Fruit fly (Drosophila melanogaster) whole organism, embryonic: ENCODE data around the gene ato.
A peak's percentile ranks its signal among the peaks of the same experiment; 100 is the strongest.

ENCODE experiments used
- Bteb2 ChIP-seq: fragments of 200-800 bp; sonication (Bioruptor generic); optimal IDR thresholded peaks from 2 replicates; lab custom pipeline; 2016; ENCODE audit warnings: missing biosample characterization, missing genetic modification characterization
- CG10959 ChIP-seq: fragments of 200-800 bp; sonication (Bioruptor generic); IDR thresholded peaks from 2 replicates; pipeline ENCODE4 v1.3.6; 2022; ENCODE audit warnings: missing biosample characterization, missing genetic modification characterization
- CG11085 ChIP-seq: fragments of 200-800 bp; sonication (Bioruptor generic); IDR thresholded peaks from 2 replicates; pipeline ENCODE4 v1.3.6; 2022; ENCODE audit warnings: missing biosample characterization, missing genetic modification characterization
- CG12071 ChIP-seq: fragments of 200-800 bp; sonication (Bioruptor generic); optimal IDR thresholded peaks from 3 replicates; lab custom pipeline; 2018; ENCODE audit warnings: missing biosample characterization, mild to moderate bottlenecking, missing genetic modification characterization
- CG1233 ChIP-seq: fragments of 200-800 bp; sonication (Bioruptor generic); optimal IDR thresholded peaks from 4 replicates; lab custom pipeline; 2018; ENCODE audit warnings: missing biosample characterization, mild to moderate bottlenecking, missing genetic modification characterization
- CG14441 ChIP-seq: fragments of 200-800 bp; sonication (Bioruptor generic); IDR thresholded peaks from 2 replicates; pipeline ENCODE4 v1.3.6; 2022; ENCODE audit warnings: missing biosample characterization, missing genetic modification characterization
- CG14710 ChIP-seq: fragments of 200-800 bp; sonication (Bioruptor generic); optimal IDR thresholded peaks from 3 replicates; lab custom pipeline; 2019; ENCODE audit warnings: missing biosample characterization, mild to moderate bottlenecking, missing genetic modification characterization, moderate library complexity
- CG32532 ChIP-seq: fragments of 200-800 bp; sonication (Bioruptor generic); IDR thresholded peaks from 2 replicates; pipeline ENCODE4 v1.3.6; 2022; ENCODE audit warnings: missing biosample characterization, missing genetic modification characterization
- CG32767 ChIP-seq: fragments of 200-800 bp; sonication (Bioruptor generic); IDR thresholded peaks from 2 replicates; pipeline ENCODE4 v1.3.6; 2022; ENCODE audit warnings: missing biosample characterization, missing genetic modification characterization
- CG6813 ChIP-seq: fragments of 200-800 bp; sonication (Bioruptor generic); optimal IDR thresholded peaks from 2 replicates; lab custom pipeline; 2017; ENCODE audit warnings: missing biosample characterization, missing genetic modification characterization, mild to moderate bottlenecking, moderate library complexity, missing genetic modification reagents
- CG7271 ChIP-seq: fragments of 200-800 bp; sonication (Bioruptor generic); optimal IDR thresholded peaks from 2 replicates; lab custom pipeline; 2018; ENCODE audit warnings: missing biosample characterization, mild to moderate bottlenecking, missing genetic modification characterization, moderate library complexity
- CG7357 ChIP-seq: fragments of 200-800 bp; sonication (Bioruptor generic); IDR thresholded peaks from 3 replicates; pipeline ENCODE4 v1.3.6; 2022; ENCODE audit warnings: missing biosample characterization, missing genetic modification characterization
- CG7372 ChIP-seq: fragments of 200-800 bp; sonication (Bioruptor generic); IDR thresholded peaks from 2 replicates; pipeline ENCODE4 v1.3.6; 2022; ENCODE audit warnings: missing biosample characterization, missing genetic modification characterization
- CG8388 ChIP-seq: fragments of 200-800 bp; sonication (Bioruptor generic); optimal IDR thresholded peaks from 2 replicates; lab custom pipeline; 2019; ENCODE audit warnings: missing biosample characterization, mild to moderate bottlenecking, missing genetic modification characterization, moderate library complexity
- CG8924 ChIP-seq: fragments of 200-800 bp; optimal IDR thresholded peaks from 3 replicates; lab custom pipeline; 2019; ENCODE audit warnings: missing biosample characterization, mild to moderate bottlenecking, missing genetic modification characterization, moderate library complexity
- Dfd ChIP-seq, 2 experiments: fragments of >200 bp; optimal IDR thresholded peaks; 2 replicates each; lab custom pipeline; 2017; ENCODE audit warnings: missing biosample characterization in 2 of 2, missing genetic modification characterization in 2 of 2
- Drgx ChIP-seq: fragments of 200-800 bp; sonication (Bioruptor generic); IDR thresholded peaks from 2 replicates; pipeline ENCODE4 v1.3.6; 2022; ENCODE audit warnings: missing biosample characterization, missing genetic modification characterization
- HHEX ChIP-seq: fragments of 200-800 bp; sonication (Bioruptor generic); optimal IDR thresholded peaks from 3 replicates; lab custom pipeline; 2017; ENCODE audit warnings: missing biosample characterization, mild to moderate bottlenecking, missing genetic modification characterization, missing genetic modification reagents
- HLHmδ ChIP-seq: fragments of 200-800 bp; sonication (Bioruptor generic); optimal IDR thresholded peaks from 2 replicates; lab custom pipeline; 2018; ENCODE audit warnings: missing biosample characterization, mild to moderate bottlenecking, missing genetic modification characterization, moderate library complexity
- HmgZ ChIP-seq: fragments of 200-800 bp; sonication (Bioruptor generic); optimal IDR thresholded peaks from 2 replicates; lab custom pipeline; 2018; ENCODE audit warnings: missing biosample characterization, mild to moderate bottlenecking, missing genetic modification characterization
- Hr51 ChIP-seq, 2 experiments: fragments of 200-800 bp; sonication (Bioruptor generic); optimal IDR thresholded peaks; 2 replicates in 1 of 2; 3 replicates in 1 of 2; lab custom pipeline; 2016 to 2018; ENCODE audit warnings: missing biosample characterization in 2 of 2, missing genetic modification characterization in 2 of 2, mild to moderate bottlenecking in 1 of 2, moderate library complexity in 1 of 2
- Jarid2 ChIP-seq: fragments of 200-800 bp; sonication (Bioruptor generic); optimal IDR thresholded peaks from 3 replicates; lab custom pipeline; 2017; ENCODE audit warnings: mild to moderate bottlenecking, missing biosample characterization, missing genetic modification reagents, missing genetic modification characterization
- Mes4 ChIP-seq: fragments of 200-800 bp; sonication (Bioruptor generic); optimal IDR thresholded peaks from 2 replicates; lab custom pipeline; 2016; ENCODE audit warnings: missing biosample characterization, missing genetic modification characterization
- NFAT ChIP-seq: fragments of 200-800 bp; sonication (Bioruptor generic); IDR thresholded peaks from 2 replicates; pipeline ENCODE4 v1.3.6; 2022; ENCODE audit warnings: missing biosample characterization, missing genetic modification characterization
- Oaz ChIP-seq: fragments of 200-800 bp; sonication (Bioruptor generic); IDR thresholded peaks from 2 replicates; pipeline ENCODE4 v1.3.6; 2022; ENCODE audit warnings: missing biosample characterization, missing genetic modification characterization
- Poxn ChIP-seq: fragments of 200-800 bp; sonication (Bioruptor generic); IDR thresholded peaks from 2 replicates; pipeline ENCODE4 v1.3.6; 2022; ENCODE audit warnings: missing biosample characterization, missing genetic modification characterization
- Ptx1 ChIP-seq: fragments of 200-800 bp; sonication (Bioruptor generic); IDR thresholded peaks from 2 replicates; pipeline ENCODE4 v1.3.6; 2022; ENCODE audit warnings: missing biosample characterization, missing genetic modification characterization
- Sox100B ChIP-seq: fragments of 200-800 bp; sonication (Bioruptor generic); optimal IDR thresholded peaks from 3 replicates; lab custom pipeline; 2018; ENCODE audit warnings: missing biosample characterization, mild to moderate bottlenecking, missing genetic modification characterization
- Spps ChIP-seq: fragments of 200-800 bp; sonication (Bioruptor generic); optimal IDR thresholded peaks from 2 replicates; lab custom pipeline; 2018; ENCODE audit warnings: missing biosample characterization, mild to moderate bottlenecking, missing genetic modification characterization
- Trl ChIP-seq, 3 experiments: fragments of >200 bp in 2 of 3; fragments of 200-800 bp in 1 of 3; sonication (Bioruptor generic) in 1 of 3; optimal IDR thresholded peaks; 2 replicates in 1 of 3; 3 replicates in 2 of 3; lab custom pipeline; 2016 to 2017; ENCODE audit warnings: missing biosample characterization in 1 of 3, missing genetic modification characterization in 1 of 3
- abd-A ChIP-seq: fragments of 200-800 bp; sonication (Bioruptor generic); optimal IDR thresholded peaks from 3 replicates; lab custom pipeline; 2019; ENCODE audit warnings: missing biosample characterization, mild to moderate bottlenecking, missing genetic modification characterization, moderate library complexity
- amos ChIP-seq: fragments of 200-800 bp; sonication (Bioruptor generic); IDR thresholded peaks from 2 replicates; pipeline ENCODE4 v1.3.6; 2022; ENCODE audit warnings: missing biosample characterization, missing genetic modification characterization; ENCODE audit not compliant: partially characterized antibody
- caup ChIP-seq: fragments of 200-800 bp; sonication (Bioruptor generic); optimal IDR thresholded peaks from 3 replicates; lab custom pipeline; 2017; ENCODE audit warnings: missing biosample characterization, mild to moderate bottlenecking, missing genetic modification characterization, moderate library complexity; ENCODE audit not compliant: severe bottlenecking
- dan ChIP-seq: fragments of 200-800 bp; sonication (Bioruptor generic); IDR thresholded peaks from 2 replicates; pipeline ENCODE4 v1.3.6; 2022; ENCODE audit warnings: missing biosample characterization, missing genetic modification characterization
- grau ChIP-seq: fragments of 200-800 bp; optimal IDR thresholded peaks from 3 replicates; lab custom pipeline; 2019; ENCODE audit warnings: missing biosample characterization, mild to moderate bottlenecking, missing genetic modification characterization, moderate library complexity
- gsb ChIP-seq: fragments of 200-800 bp; sonication (Bioruptor generic); IDR thresholded peaks from 2 replicates; pipeline ENCODE4 v1.3.6; 2022; ENCODE audit warnings: missing biosample characterization, missing genetic modification characterization
- lilli ChIP-seq: fragments of 200-800 bp; sonication (Bioruptor generic); optimal IDR thresholded peaks from 3 replicates; lab custom pipeline; 2016; ENCODE audit warnings: missing biosample characterization, missing genetic modification characterization
- maf-S ChIP-seq: fragments of 200-800 bp; sonication (Bioruptor generic); optimal IDR thresholded peaks from 2 replicates; lab custom pipeline; 2016; ENCODE audit warnings: missing biosample characterization, missing genetic modification characterization
- nmo ChIP-seq: fragments of 200-800 bp; sonication (Bioruptor generic); optimal IDR thresholded peaks from 2 replicates; lab custom pipeline; 2018; ENCODE audit warnings: missing biosample characterization, mild to moderate bottlenecking, missing genetic modification characterization, moderate library complexity
- p53 ChIP-seq: fragments of 200-800 bp; sonication (Bioruptor generic); optimal IDR thresholded peaks from 2 replicates; lab custom pipeline; 2016; ENCODE audit warnings: missing biosample characterization, missing genetic modification characterization
- pan ChIP-seq, 4 experiments: fragments of >200 bp in 3 of 4; fragments of 200-800 bp in 1 of 4; sonication (Bioruptor generic) in 1 of 4; optimal IDR thresholded peaks in 3 of 4; IDR thresholded peaks in 1 of 4; 2 replicates each; pipeline versions ENCODE4 v1.3.6 to Lab custom; 2017 to 2022; ENCODE audit warnings: missing biosample characterization in 2 of 4, missing genetic modification characterization in 2 of 4, mixed read lengths in 1 of 4
- rib ChIP-seq: fragments of 200-800 bp; sonication (Bioruptor generic); IDR thresholded peaks from 2 replicates; pipeline ENCODE4 v1.3.6; 2022; ENCODE audit warnings: missing biosample characterization, missing genetic modification characterization
- shn ChIP-seq: fragments of 200-800 bp; sonication (Bioruptor generic); optimal IDR thresholded peaks from 3 replicates; lab custom pipeline; 2016; ENCODE audit warnings: missing biosample characterization, missing genetic modification characterization
- sima ChIP-seq: fragments of 200-800 bp; sonication (Bioruptor generic); optimal IDR thresholded peaks from 2 replicates; lab custom pipeline; 2016; ENCODE audit warnings: missing biosample characterization, missing genetic modification characterization
- slbo ChIP-seq: fragments of 200-800 bp; sonication (Bioruptor generic); IDR thresholded peaks from 2 replicates; pipeline ENCODE4 v1.3.6; 2022; ENCODE audit warnings: missing biosample characterization, missing genetic modification characterization
- tio ChIP-seq: fragments of 200-800 bp; sonication (Bioruptor generic); optimal IDR thresholded peaks from 2 replicates; lab custom pipeline; 2017; ENCODE audit warnings: missing biosample characterization, missing genetic modification characterization, inconsistent platforms

The ato gene

DNA sequence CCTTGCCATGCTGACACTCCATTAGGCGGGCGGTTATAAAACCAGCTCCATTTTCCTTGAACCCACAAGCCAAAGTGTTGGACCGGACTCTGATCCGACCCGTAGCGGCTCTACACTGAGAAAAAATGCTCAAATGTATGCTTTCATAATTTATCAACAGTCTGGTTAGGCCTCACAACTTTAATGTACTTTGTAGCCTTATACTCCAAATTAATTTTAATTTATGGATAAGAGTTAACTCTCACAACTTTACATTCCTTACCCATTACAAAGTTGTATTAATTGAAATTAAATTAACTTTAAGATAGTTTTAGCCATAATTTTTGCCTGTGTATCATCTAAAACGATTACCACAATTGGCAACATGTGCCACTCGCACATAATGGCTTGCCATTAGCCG, 21.8 kb upstream of the ato start (continued):
- TF ChIP-seq CG6813, result peak; percentile 10
- peak; percentile 36 for TF ChIP-seq HHEX
- TF ChIP-seq amos (GFP tag; lab: Robert Waterston, UW), result no peak
- TF ChIP-seq caup, result peak; percentile 31
- TF ChIP-seq dan (GFP tag; lab: Robert Waterston, UW), result no peak
- TF ChIP-seq Hr51 (GFP tag; optimal IDR thresholded peaks at IDR 0.05; lab: Kevin White, UChicago), result peak in 1 of 2 experiments; percentile 52
- peak; percentile 7 for TF ChIP-seq CG8388 (GFP tag; lab: Kevin White, UChicago)
- TF ChIP-seq lilli (GFP tag; lab: Kevin White, UChicago), result peak; percentile 25
- TF ChIP-seq CG14441, result peak; percentile 45; the same call in 1 of the 2 replicates
- peak; percentile 37; the same call in 1 of the 2 replicates for TF ChIP-seq gsb (GFP tag; lab: Robert Waterston, UW)
- TF ChIP-seq CG12071 (GFP tag; lab: Kevin White, UChicago), result peak; percentile 22
- TF ChIP-seq grau (tag; lab: Kevin White, UChicago), result peak; percentile 54
- TF ChIP-seq CG8924 (tag; lab: Kevin White, UChicago), result peak; percentile 24
- peak; percentile 27 for TF ChIP-seq CG1233
- peak; percentile 40 for TF ChIP-seq nmo (GFP tag; lab: Kevin White, UChicago)
- no peak for TF ChIP-seq Mes4 (GFP tag; lab: Kevin White, UChicago)
- TF ChIP-seq Bteb2 (GFP tag; lab: Kevin White, UChicago), result peak; percentile 11
- peak; percentile 23; the same call in 1 of the 2 replicates for TF ChIP-seq CG32532 (GFP tag; lab: Robert Waterston, UW)
- TF ChIP-seq, all 482 proteins: peak for 87

DNA sequence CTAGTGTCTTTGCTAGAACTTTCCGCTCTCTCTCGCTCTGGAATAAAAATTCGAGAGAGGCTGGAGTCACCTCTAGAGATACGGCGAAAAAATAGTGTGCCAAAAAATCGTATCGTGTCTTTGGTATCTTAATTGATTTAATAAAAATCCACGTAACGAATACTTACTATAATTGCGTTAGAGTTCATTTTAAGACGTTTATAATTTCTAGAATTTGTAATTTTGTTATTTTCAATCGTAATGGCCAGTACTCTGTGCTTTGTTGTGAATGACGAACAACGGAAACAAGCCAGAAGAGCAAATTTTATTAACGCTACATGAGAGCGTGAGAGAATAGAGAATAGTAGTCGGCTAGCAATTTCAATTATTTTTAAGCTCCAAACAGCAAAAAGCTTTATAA, 16.2 kb upstream of the ato start:
- TF ChIP-seq Poxn (GFP tag; lab: Robert Waterston, UW), result no peak
- TF ChIP-seq Oaz, result no peak
- no peak for TF ChIP-seq nmo (GFP tag; lab: Kevin White, UChicago)
- TF ChIP-seq Dfd (GFP tag; optimal IDR thresholded peaks at IDR 0.05; lab: Kevin White, UChicago), result no peak
- no peak for TF ChIP-seq CG10959 (GFP tag; lab: Robert Waterston, UW)
- TF ChIP-seq Sox100B (GFP tag; lab: Kevin White, UChicago), result no peak
- no peak for TF ChIP-seq shn (GFP tag; lab: Kevin White, UChicago)
- TF ChIP-seq CG11085 (GFP tag; lab: Robert Waterston, UW), result no peak
- peak in 1 of 2 experiments; percentile 74 for TF ChIP-seq Trl (optimal IDR thresholded peaks at IDR 0.05; lab: Kevin White, UChicago)
- no peak for TF ChIP-seq Trl (GFP tag; optimal IDR thresholded peaks at IDR 0.05; lab: Kevin White, UChicago)

DNA sequence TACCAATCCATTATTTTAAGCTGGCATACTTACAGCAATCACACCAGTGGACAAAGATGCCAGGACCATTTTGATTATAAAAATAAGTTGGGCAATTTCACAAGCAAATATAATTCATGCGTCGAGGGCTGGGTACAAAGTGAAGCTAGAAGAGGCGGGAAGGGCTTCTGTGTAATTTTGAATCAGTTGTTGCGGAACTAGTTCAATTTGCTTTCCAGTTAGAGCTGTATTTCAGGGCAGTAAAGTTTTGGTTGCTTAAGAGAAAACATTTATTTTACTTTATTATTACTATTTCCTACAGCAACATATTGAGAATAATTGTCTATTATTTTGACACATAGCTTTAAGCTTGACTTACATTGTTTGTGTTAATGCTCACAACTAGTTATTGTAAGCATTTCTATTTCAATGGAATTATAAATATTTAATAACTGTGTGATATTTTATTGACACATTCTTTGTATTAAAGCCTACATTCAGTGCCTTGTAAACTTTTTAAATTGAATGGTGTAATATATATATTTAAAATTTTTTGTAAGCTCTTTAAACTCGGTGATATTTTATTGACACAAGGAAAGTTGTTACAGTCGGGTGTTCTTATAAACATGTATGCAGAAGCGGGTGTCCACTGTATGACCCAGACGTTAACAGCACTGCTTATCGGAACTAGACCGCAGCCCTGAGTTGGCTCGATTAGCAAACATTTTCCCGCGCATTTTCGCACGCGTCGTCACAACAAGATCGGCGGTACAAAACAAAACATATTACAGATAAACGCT, 13.4 kb upstream of the ato start, which contains the start of the genes RPA1 and Mcm2:
Gene RPA1, minus strand, starts transcription at position 150 of the 779 bp plus-strand sequence.
Gene Mcm2, plus strand, starts transcription at position 669 of the 779 bp plus-strand sequence.
- TF ChIP-seq rib (peak; percentile 14; the same call in 1 of the 2 replicates), CG14710 (tag; lab: Kevin White, UChicago) (peak; percentile 82), CG7372 (GFP tag; lab: Robert Waterston, UW) (peak; percentile 72; the same call in 1 of the 2 replicates), maf-S (peak; percentile 23), CG7271 (tag; lab: Kevin White, UChicago) (no peak), tio (GFP tag; lab: Kevin White, UChicago) (peak; percentile 86), CG7357 (GFP tag; lab: Robert Waterston, UW) (peak; percentile 66; the same call in 2 of the 3 replicates), p53 (GFP tag; lab: Kevin White, UChicago) (peak; percentile 14), NFAT (GFP tag; lab: Robert Waterston, UW) (peak; percentile 93), Drgx (GFP tag; lab: Robert Waterston, UW) (peak; percentile 72), HmgZ (tag; lab: Kevin White, UChicago) (peak; percentile 63), Ptx1 (GFP tag; lab: Robert Waterston, UW) (peak; percentile 84), HLHmδ (GFP tag; lab: Kevin White, UChicago) (peak; percentile 43), slbo (GFP tag; lab: Robert Waterston, UW) (peak; percentile 95), sima (GFP tag; lab: Kevin White, UChicago) (no peak), CG32767 (no peak), pan (optimal IDR thresholded peaks at IDR 0.05; lab: Kevin White, UChicago) (no peak), pan (GFP tag; optimal IDR thresholded peaks at IDR 0.05 in 1 of 2, IDR thresholded peaks at IDR 0.05 in 1 of 2) (peak in 1 of 2 experiments; percentile 79), Jarid2 (peak; percentile 20), abd-A (tag; lab: Kevin White, UChicago) (no peak), Spps (tag; lab: Kevin White, UChicago) (peak; percentile 41)
